Worm (Caenorhabditis elegans) whole organism, midembryonic: Measurements from ENCODE around the gene C36C5.14.

ENCODE experiments used
- T22C8.4 ChIP-seq: fragments of 200-800 bp; sonication (Bioruptor generic); IDR thresholded peaks from 2 replicates; pipeline ENCODE4 v1.3.6; 2022; ENCODE audit warnings: missing genetic modification characterization, missing compliant biosample characterization
- tab-1 ChIP-seq: fragments of 200-800 bp; sonication (Bioruptor generic); IDR thresholded peaks from 2 replicates; pipeline ENCODE4 v1.3.6; 2022; ENCODE audit warnings: missing genetic modification characterization, missing compliant biosample characterization

ce11 chrV:3141190-3141589 lies 24.1 kb downstream of the C36C5.14 start, which contains the start of gene srab-9:
- TF ChIP-seq T22C8.4 (GFP tag; lab: Robert Waterston, UW) (no peak), tab-1 (no peak)
